Worm (Caenorhabditis elegans) whole organism, L1 larva: ENCODE data around the gene col-184.

Experiments used
- aly-2 ChIP-seq: fragments of 150-350 bp; optimal IDR thresholded peaks from 2 replicates; lab custom pipeline; 2014; ENCODE audit warnings: missing biosample characterization, missing genetic modification characterization
- egl-13 ChIP-seq: sonication (generic microtip); optimal IDR thresholded peaks from 2 replicates; lab custom pipeline; 2016; ENCODE audit warnings: missing genotype, missing genetic modification reagents, missing genetic modification characterization, missing compliant biosample characterization
- fkh-10 ChIP-seq: sonication (generic microtip); optimal IDR thresholded peaks from 2 replicates; lab custom pipeline; 2017; ENCODE audit warnings: missing biosample characterization, missing genetic modification reagents, missing genetic modification characterization
- grh-1 ChIP-seq: fragments of 200-800 bp; sonication (Bioruptor generic); IDR thresholded peaks from 2 replicates; pipeline ENCODE4 v1.3.6; 2022; ENCODE audit warnings: missing genetic modification reagents, missing genetic modification characterization, missing compliant biosample characterization
- nhr-237 ChIP-seq: fragments of 150-350 bp; optimal IDR thresholded peaks from 2 replicates; lab custom pipeline; 2014; ENCODE audit warnings: missing biosample characterization, missing genetic modification characterization
- nhr-84 ChIP-seq: sonication (generic microtip); optimal IDR thresholded peaks from 2 replicates; lab custom pipeline; 2017; ENCODE audit warnings: missing biosample characterization, missing genetic modification characterization
- pqm-1 ChIP-seq: sonication (generic microtip); optimal IDR thresholded peaks from 3 replicates; lab custom pipeline; 2017; ENCODE audit warnings: missing biosample characterization, missing genetic modification characterization
- sptf-1 ChIP-seq: fragments of 150-350 bp; optimal IDR thresholded peaks from 2 replicates; lab custom pipeline; 2014; ENCODE audit warnings: missing biosample characterization, missing genetic modification characterization
- zag-1 ChIP-seq: fragments of 150-350 bp; optimal IDR thresholded peaks from 2 replicates; lab custom pipeline; 2014; ENCODE audit warnings: missing biosample characterization, missing genetic modification characterization

DNA sequence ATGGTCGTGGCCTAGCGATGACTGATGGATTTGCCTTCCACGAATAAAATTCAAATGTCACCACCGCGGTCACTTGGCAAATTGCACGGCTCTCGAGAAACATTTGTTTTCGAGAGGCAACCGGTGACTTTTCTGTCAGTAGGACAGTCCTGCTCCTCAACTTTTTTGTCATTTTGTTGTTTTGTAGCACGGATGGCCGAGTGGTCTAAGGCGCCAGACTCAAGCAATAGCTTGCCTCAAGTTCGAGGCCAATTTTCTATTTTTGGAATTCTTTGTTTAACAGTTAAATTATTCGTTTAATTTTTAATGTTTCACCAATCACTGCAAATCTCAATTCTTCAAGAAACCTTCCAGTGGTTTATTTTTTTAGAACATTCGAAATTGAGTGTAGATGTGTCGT is 25.0 kb upstream of the col-184 start:
- TF ChIP-seq aly-2 (no peak), egl-13 (tag; lab: Kevin White, UChicago) (no peak), zag-1 (no peak), nhr-237 (tag; lab: Kevin White, UChicago) (no peak), nhr-84 (tag; lab: Kevin White, UChicago) (no peak), sptf-1 (tag; lab: Kevin White, UChicago) (no peak), grh-1 (no peak), pqm-1 (tag; lab: Kevin White, UChicago) (no peak), fkh-10 (GFP tag; lab: Kevin White, UChicago) (no peak)
